Fruit fly (Drosophila melanogaster) whole organism, embryonic: ENCODE measurements around the gene CG11309.

ENCODE experiments used
- Awh ChIP-seq: fragments of 200-800 bp; sonication (Bioruptor generic); IDR thresholded peaks from 2 replicates; pipeline ENCODE4, ENCODE4 v1.3.6; 2022; ENCODE audit warnings: missing biosample characterization, missing genetic modification characterization
- B-H2 ChIP-seq: fragments of 200-800 bp; sonication (Bioruptor generic); optimal IDR thresholded peaks from 2 replicates; lab custom pipeline; 2018; ENCODE audit warnings: missing biosample characterization, mild to moderate bottlenecking, missing genetic modification characterization
- BEAF-32 ChIP-seq: fragments of 200-800 bp; sonication (Bioruptor generic); optimal IDR thresholded peaks from 3 replicates; lab custom pipeline; 2017; ENCODE audit warnings: missing biosample characterization, missing genetic modification characterization, mild to moderate bottlenecking, moderate library complexity, missing genetic modification reagents
- CG10147 ChIP-seq: fragments of 200-800 bp; sonication (Bioruptor generic); optimal IDR thresholded peaks from 2 replicates; lab custom pipeline; 2019; ENCODE audit warnings: missing biosample characterization, mild to moderate bottlenecking, missing genetic modification characterization, moderate library complexity
- CG10267 ChIP-seq: fragments of 200-800 bp; sonication (Bioruptor generic); optimal IDR thresholded peaks from 2 replicates; lab custom pipeline; 2018; ENCODE audit warnings: missing biosample characterization, mild to moderate bottlenecking, missing genetic modification characterization, moderate library complexity
- CG12659 ChIP-seq: fragments of 200-800 bp; sonication (Bioruptor generic); optimal IDR thresholded peaks from 3 replicates; lab custom pipeline; 2017; ENCODE audit warnings: mild to moderate bottlenecking, missing biosample characterization, missing genetic modification reagents, missing genetic modification characterization
- CG15514 ChIP-seq: fragments of 200-800 bp; sonication (Bioruptor generic); optimal IDR thresholded peaks from 3 replicates; lab custom pipeline; 2017; ENCODE audit warnings: missing biosample characterization, missing genetic modification characterization, mild to moderate bottlenecking, moderate library complexity, missing genetic modification reagents
- CG1603 ChIP-seq: fragments of 200-800 bp; sonication (Bioruptor generic); optimal IDR thresholded peaks from 2 replicates; lab custom pipeline; 2019; ENCODE audit warnings: missing biosample characterization, mild to moderate bottlenecking, missing genetic modification characterization, moderate library complexity
- CG17186 ChIP-seq: fragments of 200-800 bp; sonication (Bioruptor generic); optimal IDR thresholded peaks from 3 replicates; lab custom pipeline; 2017; ENCODE audit warnings: missing biosample characterization, missing genetic modification reagents, missing genetic modification characterization
- CG2712 ChIP-seq: fragments of 200-800 bp; optimal IDR thresholded peaks from 3 replicates; lab custom pipeline; 2019; ENCODE audit warnings: missing biosample characterization, mild to moderate bottlenecking, missing genetic modification characterization, moderate library complexity
- CG32767 ChIP-seq: fragments of 200-800 bp; sonication (Bioruptor generic); IDR thresholded peaks from 2 replicates; pipeline ENCODE4 v1.3.6; 2022; ENCODE audit warnings: missing biosample characterization, missing genetic modification characterization
- CG33213 ChIP-seq: fragments of 200-800 bp; sonication (Bioruptor generic); optimal IDR thresholded peaks from 3 replicates; lab custom pipeline; 2016; ENCODE audit warnings: missing biosample characterization, missing genetic modification characterization
- CG34224 ChIP-seq: fragments of 200-800 bp; sonication (Bioruptor generic); IDR thresholded peaks from 3 replicates; pipeline ENCODE4 v1.3.6; 2022; ENCODE audit warnings: missing biosample characterization, missing genetic modification characterization; ENCODE audit not compliant: partially characterized antibody
- CG34422 ChIP-seq: fragments of 200-800 bp; sonication (Bioruptor generic); IDR thresholded peaks from 3 replicates; pipeline ENCODE4 v1.3.6; 2022; ENCODE audit warnings: missing biosample characterization, missing genetic modification characterization
- CG3847 ChIP-seq: fragments of 200-800 bp; sonication (Bioruptor generic); IDR thresholded peaks from 2 replicates; pipeline ENCODE4 v1.3.6; 2022; ENCODE audit warnings: missing biosample characterization, missing genetic modification characterization
- CG4617 ChIP-seq: fragments of 200-800 bp; sonication (Bioruptor generic); optimal IDR thresholded peaks from 3 replicates; lab custom pipeline; 2016; ENCODE audit warnings: missing biosample characterization, missing genetic modification characterization, borderline replicate concordance
- CG4820 ChIP-seq: fragments of 200-800 bp; sonication (Bioruptor generic); optimal IDR thresholded peaks from 3 replicates; lab custom pipeline; 2016; ENCODE audit warnings: missing biosample characterization, missing genetic modification characterization
- CG6683 ChIP-seq: fragments of 200-800 bp; sonication (Bioruptor generic); optimal IDR thresholded peaks from 2 replicates; lab custom pipeline; 2017; ENCODE audit warnings: missing biosample characterization, mild to moderate bottlenecking, missing genetic modification characterization, missing genetic modification reagents
- CG8290 ChIP-seq, 3 experiments: fragments of 200-800 bp; sonication (Bioruptor generic); optimal IDR thresholded peaks; 2 replicates each; lab custom pipeline; 2016 to 2019; ENCODE audit warnings: missing biosample characterization in 3 of 3, missing genetic modification characterization in 3 of 3, mild to moderate bottlenecking in 2 of 3, moderate library complexity in 1 of 3
- CG9797 ChIP-seq: fragments of 200-800 bp; sonication (Bioruptor generic); optimal IDR thresholded peaks from 3 replicates; lab custom pipeline; 2018; ENCODE audit warnings: missing biosample characterization, mild to moderate bottlenecking, missing genetic modification characterization
- CHES-1-like ChIP-seq: fragments of 200-800 bp; sonication (Bioruptor generic); optimal IDR thresholded peaks from 2 replicates; lab custom pipeline; 2016; ENCODE audit warnings: missing biosample characterization, missing genetic modification characterization
- E2f2 ChIP-seq: fragments of 200-800 bp; sonication (Bioruptor generic); IDR thresholded peaks from 2 replicates; pipeline ENCODE4 v1.3.6; 2022; ENCODE audit warnings: missing biosample characterization, missing genetic modification characterization
- Ets97D ChIP-seq: fragments of 200-800 bp; sonication (Bioruptor generic); optimal IDR thresholded peaks from 3 replicates; lab custom pipeline; 2016; ENCODE audit warnings: missing biosample characterization, missing genetic modification characterization
- Fer1 ChIP-seq: fragments of 200-800 bp; sonication (Bioruptor generic); optimal IDR thresholded peaks from 2 replicates; lab custom pipeline; 2017; ENCODE audit warnings: missing biosample characterization, mild to moderate bottlenecking, missing genetic modification characterization
- HmgZ ChIP-seq: fragments of 200-800 bp; sonication (Bioruptor generic); optimal IDR thresholded peaks from 2 replicates; lab custom pipeline; 2018; ENCODE audit warnings: missing biosample characterization, mild to moderate bottlenecking, missing genetic modification characterization
- Lhr ChIP-seq: fragments of 200-800 bp; sonication (Bioruptor generic); optimal IDR thresholded peaks from 3 replicates; lab custom pipeline; 2017; ENCODE audit warnings: mild to moderate bottlenecking, missing biosample characterization, missing genetic modification reagents, missing genetic modification characterization
- MBD-R2 ChIP-seq: fragments of 200-800 bp; sonication (Bioruptor generic); IDR thresholded peaks from 2 replicates; pipeline ENCODE4 v1.3.6; 2022; ENCODE audit warnings: missing biosample characterization, missing genetic modification characterization
- MESR4 ChIP-seq: fragments of 200-800 bp; sonication (Bioruptor generic); optimal IDR thresholded peaks from 2 replicates; lab custom pipeline; 2018; ENCODE audit warnings: missing biosample characterization, mild to moderate bottlenecking, missing genetic modification characterization, moderate library complexity
- Mad ChIP-seq: fragments of 200-800 bp; sonication (Bioruptor generic); optimal IDR thresholded peaks from 2 replicates; lab custom pipeline; 2016; ENCODE audit warnings: missing biosample characterization, missing genetic modification characterization
- Med ChIP-seq: fragments of 200-800 bp; sonication (Bioruptor generic); peaks from one replicate; lab custom pipeline; 2016; ENCODE audit warnings: missing biosample characterization, missing genetic modification characterization, mild to moderate bottlenecking, inconsistent platforms, moderate library complexity
- Pdp1 ChIP-seq, 2 experiments: fragments of 200-800 bp; sonication (Bioruptor generic); optimal IDR thresholded peaks; 3 replicates each; lab custom pipeline; 2016; ENCODE audit warnings: missing biosample characterization in 2 of 2, missing genetic modification characterization in 2 of 2, mild to moderate bottlenecking in 1 of 2, moderate library complexity in 1 of 2
- Stat92E ChIP-seq, 3 experiments: fragments of >200 bp in 2 of 3; fragments of 200-800 bp in 1 of 3; sonication (Bioruptor generic) in 1 of 3; optimal IDR thresholded peaks; 2 replicates each; lab custom pipeline; 2017 to 2019; ENCODE audit warnings: missing biosample characterization in 3 of 3, missing genetic modification characterization in 3 of 3, mild to moderate bottlenecking in 1 of 3, moderate library complexity in 1 of 3
- amos ChIP-seq: fragments of 200-800 bp; sonication (Bioruptor generic); IDR thresholded peaks from 2 replicates; pipeline ENCODE4 v1.3.6; 2022; ENCODE audit warnings: missing biosample characterization, missing genetic modification characterization; ENCODE audit not compliant: partially characterized antibody
- bbx ChIP-seq: fragments of 200-800 bp; sonication (Bioruptor generic); IDR thresholded peaks from 2 replicates; pipeline ENCODE4 v1.3.6; 2022; ENCODE audit warnings: missing biosample characterization, missing genetic modification characterization; ENCODE audit not compliant: partially characterized antibody
- chinmo ChIP-seq: fragments of 200-800 bp; sonication (Bioruptor generic); IDR thresholded peaks from 4 replicates; pipeline ENCODE4 v1.3.6; 2022; ENCODE audit warnings: missing biosample characterization, missing genetic modification characterization; ENCODE audit not compliant: partially characterized antibody
- dm ChIP-seq: fragments of 200-800 bp; sonication (Bioruptor generic); optimal IDR thresholded peaks from 3 replicates; lab custom pipeline; 2016; ENCODE audit warnings: missing biosample characterization, missing genetic modification characterization
- gro ChIP-seq: fragments of 200-800 bp; sonication (Bioruptor generic); optimal IDR thresholded peaks from 2 replicates; lab custom pipeline; 2016; ENCODE audit warnings: missing biosample characterization, missing genetic modification characterization
- nmo ChIP-seq: fragments of 200-800 bp; sonication (Bioruptor generic); optimal IDR thresholded peaks from 2 replicates; lab custom pipeline; 2018; ENCODE audit warnings: missing biosample characterization, mild to moderate bottlenecking, missing genetic modification characterization, moderate library complexity
- peb ChIP-seq: fragments of 200-800 bp; sonication (Bioruptor generic); IDR thresholded peaks from 2 replicates; pipeline ENCODE4 v1.3.6; 2022; ENCODE audit warnings: missing biosample characterization, missing genetic modification characterization
- pzg ChIP-seq: fragments of 200-800 bp; sonication (Bioruptor generic); optimal IDR thresholded peaks from 3 replicates; lab custom pipeline; 2018; ENCODE audit warnings: missing biosample characterization, mild to moderate bottlenecking, missing genetic modification characterization, moderate library complexity
- ranshi ChIP-seq: fragments of 200-800 bp; sonication (Bioruptor generic); IDR thresholded peaks from 2 replicates; pipeline ENCODE4 v1.3.6; 2022; ENCODE audit warnings: missing biosample characterization, missing genetic modification characterization
- sens ChIP-seq: fragments of 200-800 bp; sonication (Bioruptor generic); peaks from one replicate; lab custom pipeline; 2016; ENCODE audit warnings: missing biosample characterization, missing genetic modification characterization
- so ChIP-seq: fragments of 200-800 bp; sonication (Bioruptor generic); IDR thresholded peaks from 3 replicates; pipeline ENCODE4 v1.3.6; 2022; ENCODE audit warnings: missing biosample characterization, missing genetic modification characterization
- stwl ChIP-seq: fragments of 200-800 bp; sonication (Bioruptor generic); optimal IDR thresholded peaks from 3 replicates; lab custom pipeline; 2018; ENCODE audit warnings: missing biosample characterization, mild to moderate bottlenecking, missing genetic modification characterization, moderate library complexity
- unc-4 ChIP-seq: fragments of 200-800 bp; sonication (Bioruptor generic); IDR thresholded peaks from 2 replicates; pipeline ENCODE4 v1.3.6; 2022; ENCODE audit warnings: missing biosample characterization, missing genetic modification characterization; ENCODE audit not compliant: partially characterized antibody
- wek ChIP-seq: fragments of 200-800 bp; sonication (Bioruptor generic); optimal IDR thresholded peaks from 3 replicates; lab custom pipeline; 2018; ENCODE audit warnings: missing biosample characterization, mild to moderate bottlenecking, missing genetic modification characterization, moderate library complexity

CG11309 gene

DNA sequence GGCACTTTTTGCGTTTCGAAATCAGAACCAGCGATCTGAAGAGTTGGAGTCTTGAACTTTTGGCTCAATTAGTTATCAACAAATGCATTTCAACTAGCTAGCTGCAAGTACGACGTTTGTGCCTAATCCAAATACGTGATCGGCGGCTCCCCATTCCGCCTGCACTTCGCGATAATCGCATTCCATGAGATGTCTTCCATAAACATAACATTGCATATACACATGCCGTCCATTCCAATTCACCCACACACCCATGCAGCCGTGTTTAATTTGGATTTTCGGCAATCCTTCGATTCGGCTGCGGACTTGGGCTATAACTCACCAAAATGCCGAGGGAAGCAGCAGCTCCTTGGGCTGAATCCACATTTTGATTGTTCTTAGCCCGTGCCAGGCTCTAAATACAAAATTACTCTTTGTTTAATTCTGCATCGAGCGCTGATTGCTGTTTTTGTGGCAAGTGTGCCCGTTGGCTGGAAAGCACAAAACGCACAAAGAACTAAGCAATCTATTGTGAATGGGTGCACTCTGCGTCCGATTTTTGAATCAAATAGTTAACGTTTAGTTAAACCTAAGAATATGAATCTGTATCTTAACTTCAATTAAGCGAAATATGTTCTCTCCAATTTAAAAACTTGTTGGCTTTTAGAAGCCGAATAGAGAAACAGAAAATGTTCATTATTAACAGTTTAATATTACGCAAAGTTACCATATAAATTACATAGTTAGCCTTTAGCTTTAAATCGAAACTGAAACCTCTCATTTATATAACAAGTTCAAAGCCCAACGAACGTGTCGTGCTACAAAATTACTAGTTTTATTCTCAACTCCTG is 39.0 kb upstream of the CG11309 start, which contains the start of the genes Tbc1d8-9 and CG32436 (continued):
- peak; percentile 42 for TF ChIP-seq sens (GFP tag; lab: Kevin White, UChicago)
- peak; percentile 36; the same call in 1 of the 3 replicates for TF ChIP-seq CG34422
- TF ChIP-seq CG32767: peak; percentile 73
- peak; percentile 36 for TF ChIP-seq CG12659 (GFP tag; lab: Kevin White, UChicago)
- peak; percentile 68 for TF ChIP-seq Med
- peak; percentile 31 for TF ChIP-seq Lhr (GFP tag; lab: Kevin White, UChicago)
- TF ChIP-seq E2f2 (GFP tag; lab: Robert Waterston, UW): peak; percentile 79
- peak; percentile 77 for TF ChIP-seq CG9797 (GFP tag; lab: Kevin White, UChicago)
- 0 out of 4 replicates have a peak, but pooled peaks have one; percentile 75 for TF ChIP-seq chinmo (GFP tag; lab: Robert Waterston, UW)
- peak; percentile 47 for TF ChIP-seq CHES-1-like (GFP tag; lab: Kevin White, UChicago)
- TF ChIP-seq CG4820 (GFP tag; lab: Kevin White, UChicago): peak; percentile 93
- TF ChIP-seq CG34224 (GFP tag; lab: Robert Waterston, UW): 0 out of 3 replicates have a peak, but pooled peaks have one; percentile 13
- TF ChIP-seq CG10147 (GFP tag; lab: Kevin White, UChicago): no peak
- peak in 1 of 3 experiments; percentile 10 for TF ChIP-seq Stat92E (GFP tag; optimal IDR thresholded peaks at IDR 0.05; lab: Kevin White, UChicago)
- TF ChIP-seq MESR4 (GFP tag; lab: Kevin White, UChicago): peak; percentile 90
- TF ChIP-seq BEAF-32 (GFP tag; lab: Kevin White, UChicago): peak; percentile 39
- no peak for TF ChIP-seq Awh (GFP tag; lab: Robert Waterston, UW)
- no peak for TF ChIP-seq CG6683 (GFP tag; lab: Kevin White, UChicago)
- TF ChIP-seq so (GFP tag; lab: Robert Waterston, UW): no peak
- peak; percentile 23; the same call in 1 of the 2 replicates for TF ChIP-seq CG3847 (GFP tag; lab: Robert Waterston, UW)
- TF ChIP-seq pzg: peak; percentile 79
- TF ChIP-seq stwl: peak; percentile 89
- peak; percentile 12 for TF ChIP-seq Fer1 (GFP tag; lab: Kevin White, UChicago)
- TF ChIP-seq CG33213 (GFP tag; lab: Kevin White, UChicago): peak; percentile 14
- peak; percentile 24 for TF ChIP-seq CG10267 (tag; lab: Kevin White, UChicago)
- peak; percentile 28 for TF ChIP-seq nmo (GFP tag; lab: Kevin White, UChicago)
- TF ChIP-seq CG4617 (GFP tag; lab: Kevin White, UChicago): peak; percentile 87
- peak; percentile 17; the same call in 1 of the 2 replicates for TF ChIP-seq ranshi (GFP tag; lab: Robert Waterston, UW)
- peak; percentile 92 for TF ChIP-seq CG15514
- peak; percentile 6 for TF ChIP-seq Mad (GFP tag; lab: Kevin White, UChicago)
- TF ChIP-seq B-H2 (GFP tag; lab: Kevin White, UChicago): no peak
- peak; percentile 1 for TF ChIP-seq dm (GFP tag; lab: Kevin White, UChicago)
- TF ChIP-seq CG1603 (tag; lab: Kevin White, UChicago): peak; percentile 60
- TF ChIP-seq Pdp1 (GFP tag; optimal IDR thresholded peaks at IDR 0.05; lab: Kevin White, UChicago): peak in 1 of 2 experiments; percentile 55
- TF ChIP-seq CG17186 (GFP tag; lab: Kevin White, UChicago): peak; percentile 95
- peak; percentile 83 for TF ChIP-seq MBD-R2
- no peak for TF ChIP-seq CG8290 (GFP tag; optimal IDR thresholded peaks at IDR 0.05; lab: Kevin White, UChicago)
- TF ChIP-seq CG8290 (tag; optimal IDR thresholded peaks at IDR 0.05; lab: Kevin White, UChicago): no peak
- TF ChIP-seq amos (GFP tag; lab: Robert Waterston, UW): peak; percentile 28; the same call in 1 of the 2 replicates
- TF ChIP-seq unc-4: peak; percentile 37; the same call in 1 of the 2 replicates
- TF ChIP-seq HmgZ (tag; lab: Kevin White, UChicago): peak; percentile 40
- TF ChIP-seq wek (GFP tag; lab: Kevin White, UChicago): no peak
- peak; percentile 56 for TF ChIP-seq Ets97D (GFP tag; lab: Kevin White, UChicago)
- no peak for TF ChIP-seq peb (GFP tag; lab: Robert Waterston, UW)
- peak; percentile 46; the same call in 1 of the 2 replicates for TF ChIP-seq bbx (GFP tag; lab: Robert Waterston, UW)
- TF ChIP-seq CG2712 (tag; lab: Kevin White, UChicago): peak; percentile 100
- TF ChIP-seq gro: no peak
